Worm (Caenorhabditis elegans) whole organism, late embryonic: ENCODE results near the gene mtre-1.

Experiments
- C38D4.7 ChIP-seq: fragments of 200-800 bp; sonication (Bioruptor generic); optimal IDR thresholded peaks from 2 replicates; lab custom pipeline; 2018; ENCODE audit warnings: mild to moderate bottlenecking, missing genetic modification characterization, moderate library complexity, missing compliant biosample characterization
- T23F11.4 ChIP-seq: fragments of 200-800 bp; sonication (Bioruptor generic); optimal IDR thresholded peaks from 2 replicates; lab custom pipeline; 2018; ENCODE audit warnings: mild to moderate bottlenecking, missing genetic modification characterization, missing compliant biosample characterization
- ahr-1 ChIP-seq: sonication (generic microtip); optimal IDR thresholded peaks from 2 replicates; lab custom pipeline; 2016; ENCODE audit warnings: missing genetic modification characterization, missing compliant biosample characterization
- ceh-14 ChIP-seq: sonication (generic microtip); optimal IDR thresholded peaks from 2 replicates; lab custom pipeline; 2016; ENCODE audit warnings: missing genotype, missing genetic modification characterization, missing compliant biosample characterization
- ceh-19 ChIP-seq: fragments of 200-800 bp; sonication (Bioruptor generic); optimal IDR thresholded peaks from 2 replicates; lab custom pipeline; 2018; ENCODE audit warnings: mild to moderate bottlenecking, missing genetic modification characterization, missing compliant biosample characterization
- ceh-2 ChIP-seq: sonication (generic microtip); optimal IDR thresholded peaks from 2 replicates; lab custom pipeline; 2016; ENCODE audit warnings: missing genotype, missing genetic modification characterization, missing compliant biosample characterization
- ceh-30 ChIP-seq: fragments of 150-350 bp; optimal IDR thresholded peaks from 2 replicates; lab custom pipeline; 2014; ENCODE audit warnings: missing biosample characterization, missing genetic modification characterization
- ceh-31 ChIP-seq: sonication (generic microtip); optimal IDR thresholded peaks from 2 replicates; lab custom pipeline; 2016; ENCODE audit warnings: missing genetic modification characterization, missing compliant biosample characterization
- fax-1 ChIP-seq: sonication (generic microtip); optimal IDR thresholded peaks from 2 replicates; lab custom pipeline; 2016; ENCODE audit warnings: missing genotype, missing genetic modification characterization, missing compliant biosample characterization
- fkh-6 ChIP-seq: sonication (generic microtip); optimal IDR thresholded peaks from 2 replicates; lab custom pipeline; 2016; ENCODE audit warnings: missing genetic modification characterization, missing compliant biosample characterization
- hlh-13 ChIP-seq: fragments of 200-800 bp; sonication (Bioruptor generic); optimal IDR thresholded peaks from 2 replicates; lab custom pipeline; 2018; ENCODE audit warnings: mild to moderate bottlenecking, missing genetic modification characterization, missing compliant biosample characterization
- hlh-6 ChIP-seq: sonication (generic microtip); optimal IDR thresholded peaks from 2 replicates; lab custom pipeline; 2016; ENCODE audit warnings: missing genotype, missing genetic modification characterization, missing compliant biosample characterization
- mec-3 ChIP-seq: sonication (generic microtip); optimal IDR thresholded peaks from 2 replicates; lab custom pipeline; 2016; ENCODE audit warnings: borderline replicate concordance, missing genetic modification characterization, missing compliant biosample characterization
- nhr-11 ChIP-seq: fragments of 150-350 bp; optimal IDR thresholded peaks from 2 replicates; lab custom pipeline; 2014; ENCODE audit warnings: missing biosample characterization, missing genetic modification characterization
- nhr-232 ChIP-seq: sonication (generic microtip); optimal IDR thresholded peaks from 2 replicates; lab custom pipeline; 2016; ENCODE audit warnings: missing genetic modification characterization, missing compliant biosample characterization
- pqm-1 ChIP-seq: sonication (generic microtip); optimal IDR thresholded peaks from 2 replicates; lab custom pipeline; 2016; ENCODE audit warnings: missing genetic modification characterization, missing compliant biosample characterization
- tbx-7 ChIP-seq: sonication (generic microtip); optimal IDR thresholded peaks from 2 replicates; lab custom pipeline; 2016; ENCODE audit warnings: missing genotype, missing genetic modification characterization, missing compliant biosample characterization
- unc-3 ChIP-seq, 2 experiments: fragments of 200-800 bp in 1 of 2; sonication (Bioruptor generic) in 1 of 2; sonication (generic microtip) in 1 of 2; conservative IDR thresholded peaks in 1 of 2; optimal IDR thresholded peaks in 1 of 2; 2 replicates each; pipeline versions ENCODE4 v1.3.6 to Lab custom; 2016 to 2022; ENCODE audit warnings: missing compliant biosample characterization in 2 of 2, missing genetic modification characterization in 2 of 2, missing genetic modification reagents in 1 of 2
- unc-55 ChIP-seq: sonication (generic microtip); optimal IDR thresholded peaks from 2 replicates; lab custom pipeline; 2017; ENCODE audit warnings: missing biosample characterization, missing genetic modification reagents, missing genetic modification characterization
- unc-86 ChIP-seq: sonication (generic microtip); optimal IDR thresholded peaks from 2 replicates; lab custom pipeline; 2016; ENCODE audit warnings: missing genetic modification characterization, missing compliant biosample characterization
- ztf-16 ChIP-seq: sonication (generic microtip); optimal IDR thresholded peaks from 2 replicates; lab custom pipeline; 2017; ENCODE audit warnings: missing genetic modification characterization, missing compliant biosample characterization

The mtre-1 gene

ce11 chrII:8004752-8005151 lies 45.6 kb downstream of the mtre-1 start:
- TF ChIP-seq T23F11.4 (GFP tag; lab: Kevin White, UChicago) (no peak), pqm-1 (tag; lab: Kevin White, UChicago) (no peak), C38D4.7 (no peak), hlh-6 (tag; lab: Kevin White, UChicago) (no peak), ahr-1 (tag; lab: Kevin White, UChicago) (no peak), unc-3 (GFP tag; conservative IDR thresholded peaks at IDR 0.05; lab: Robert Waterston, UW) (no peak), unc-3 (tag; optimal IDR thresholded peaks at IDR 0.05; lab: Kevin White, UChicago) (no peak), ceh-31 (tag; lab: Kevin White, UChicago) (no peak), tbx-7 (tag; lab: Kevin White, UChicago) (no peak), nhr-232 (tag; lab: Kevin White, UChicago) (no peak), ceh-19 (GFP tag; lab: Kevin White, UChicago) (no peak)
- TF ChIP-seq, all 69 proteins: peak for 0

ce11 chrII:8004157-8004556 lies 46.2 kb downstream of the mtre-1 start, which contains the start of gene pgp-11:
TSS of gene pgp-11 (minus strand) at chrII:8004257.
- TF ChIP-seq ceh-14 (tag; lab: Kevin White, UChicago) = no peak
- TF ChIP-seq ceh-2 (tag; lab: Kevin White, UChicago) = no peak
- TF ChIP-seq unc-55 (GFP tag; lab: Kevin White, UChicago) = no peak
- no peak for TF ChIP-seq mec-3 (tag; lab: Kevin White, UChicago)
- TF ChIP-seq nhr-11 (tag; lab: Kevin White, UChicago) = no peak
- TF ChIP-seq ceh-30 = no peak

DNA sequence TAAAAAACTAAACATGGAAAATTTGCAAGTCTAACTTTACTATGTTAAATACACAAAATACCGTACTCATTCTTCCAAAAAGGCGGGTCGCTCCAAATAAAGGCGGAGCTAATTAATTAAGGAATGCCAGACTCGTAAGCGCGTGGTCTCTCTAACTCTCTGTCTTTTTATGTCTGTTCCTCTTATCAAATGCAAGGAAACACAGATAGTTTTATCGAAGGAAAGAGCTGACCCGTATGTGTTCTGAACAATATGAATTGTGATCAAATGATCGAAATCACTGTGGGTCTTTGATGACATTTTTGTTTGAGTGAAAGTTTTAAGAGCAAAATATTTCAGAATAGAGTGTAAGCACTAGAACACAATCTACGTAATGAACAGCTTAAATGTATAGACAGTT lies 48.9 kb downstream of the mtre-1 start:
- TF ChIP-seq ahr-1 (tag; lab: Kevin White, UChicago) = no peak
- no peak for TF ChIP-seq unc-86 (tag; lab: Kevin White, UChicago)
- TF ChIP-seq fax-1 (tag; lab: Kevin White, UChicago) = no peak
- TF ChIP-seq C38D4.7 = no peak
- TF ChIP-seq ztf-16 (tag; lab: Kevin White, UChicago) = no peak
- TF ChIP-seq tbx-7 (tag; lab: Kevin White, UChicago) = no peak
- no peak for TF ChIP-seq fkh-6 (tag; lab: Kevin White, UChicago)
- no peak for TF ChIP-seq nhr-232 (tag; lab: Kevin White, UChicago)
- TF ChIP-seq mec-3 (tag; lab: Kevin White, UChicago) = no peak
- TF ChIP-seq hlh-13 (GFP tag; lab: Kevin White, UChicago) = no peak
